Fruit fly (Drosophila melanogaster) whole organism, embryonic: ENCODE data around the gene por.

Experiments used
- Ada2b ChIP-seq: fragments of 200-800 bp; sonication (Bioruptor generic); IDR thresholded peaks from 2 replicates; pipeline ENCODE4 v1.3.6; 2022; ENCODE audit warnings: missing biosample characterization, missing genetic modification characterization
- CG10209 ChIP-seq: fragments of 200-800 bp; sonication (Bioruptor generic); optimal IDR thresholded peaks from 3 replicates; lab custom pipeline; 2017; ENCODE audit warnings: missing biosample characterization, mild to moderate bottlenecking, missing genetic modification characterization, missing genetic modification reagents
- CG11085 ChIP-seq: fragments of 200-800 bp; sonication (Bioruptor generic); IDR thresholded peaks from 2 replicates; pipeline ENCODE4 v1.3.6; 2022; ENCODE audit warnings: missing biosample characterization, missing genetic modification characterization
- CG11093 ChIP-seq: fragments of 200-800 bp; sonication (Bioruptor generic); IDR thresholded peaks from 3 replicates; pipeline ENCODE4 v1.3.6; 2022; ENCODE audit warnings: missing biosample characterization, missing genetic modification characterization
- CG12104 ChIP-seq: fragments of 200-800 bp; sonication (Bioruptor generic); optimal IDR thresholded peaks from 3 replicates; lab custom pipeline; 2016; ENCODE audit warnings: missing biosample characterization, missing genetic modification characterization
- CG12155 ChIP-seq: fragments of 200-800 bp; sonication (Bioruptor generic); optimal IDR thresholded peaks from 3 replicates; lab custom pipeline; 2016; ENCODE audit warnings: missing biosample characterization, missing genetic modification characterization
- CG17568 ChIP-seq: fragments of 200-800 bp; sonication (Bioruptor generic); optimal IDR thresholded peaks from 2 replicates; lab custom pipeline; 2018; ENCODE audit warnings: missing biosample characterization, mild to moderate bottlenecking, missing genetic modification characterization, moderate library complexity
- CG2116 ChIP-seq: fragments of 200-800 bp; sonication (Bioruptor generic); optimal IDR thresholded peaks from 3 replicates; lab custom pipeline; 2018; ENCODE audit warnings: missing biosample characterization, mild to moderate bottlenecking, missing genetic modification characterization
- CG2202 ChIP-seq: fragments of 200-800 bp; sonication (Bioruptor generic); optimal IDR thresholded peaks from 2 replicates; lab custom pipeline; 2018; ENCODE audit warnings: missing biosample characterization, mild to moderate bottlenecking, missing genetic modification characterization
- CG31224 ChIP-seq: fragments of 200-800 bp; sonication (Bioruptor generic); IDR thresholded peaks from 2 replicates; pipeline ENCODE4 v1.3.6; 2022; ENCODE audit warnings: missing biosample characterization, missing genetic modification characterization
- CG32767 ChIP-seq: fragments of 200-800 bp; sonication (Bioruptor generic); IDR thresholded peaks from 2 replicates; pipeline ENCODE4 v1.3.6; 2022; ENCODE audit warnings: missing biosample characterization, missing genetic modification characterization
- CG4328 ChIP-seq: fragments of 200-800 bp; sonication (Bioruptor generic); optimal IDR thresholded peaks from 3 replicates; lab custom pipeline; 2017; ENCODE audit warnings: missing biosample characterization, missing genetic modification reagents, missing genetic modification characterization
- CG5953 ChIP-seq: fragments of 200-800 bp; sonication (Bioruptor generic); IDR thresholded peaks from 2 replicates; pipeline ENCODE4 v1.3.6; 2022; ENCODE audit warnings: missing biosample characterization, missing genetic modification characterization
- CG6854 ChIP-seq: fragments of 200-800 bp; sonication (Bioruptor generic); optimal IDR thresholded peaks from 3 replicates; lab custom pipeline; 2017; ENCODE audit warnings: missing biosample characterization, mild to moderate bottlenecking, missing genetic modification characterization
- CG7928 ChIP-seq: fragments of 200-800 bp; sonication (Bioruptor generic); optimal IDR thresholded peaks from 2 replicates; lab custom pipeline; 2017; ENCODE audit warnings: missing biosample characterization, mild to moderate bottlenecking, missing genetic modification characterization
- CG8478 ChIP-seq: fragments of >200 bp; optimal IDR thresholded peaks from 2 replicates; lab custom pipeline; 2018
- CG9932 ChIP-seq: fragments of 200-800 bp; sonication (Bioruptor generic); IDR thresholded peaks from 2 replicates; pipeline ENCODE4 v1.3.6; 2022; ENCODE audit warnings: missing biosample characterization, missing genetic modification characterization
- CoRest ChIP-seq: fragments of 200-800 bp; sonication (Bioruptor generic); optimal IDR thresholded peaks from 3 replicates; lab custom pipeline; 2018; ENCODE audit warnings: missing biosample characterization, mild to moderate bottlenecking, missing genetic modification characterization, moderate library complexity
- CrebB ChIP-seq: fragments of 200-800 bp; sonication (Bioruptor generic); optimal IDR thresholded peaks from 3 replicates; lab custom pipeline; 2018; ENCODE audit warnings: missing biosample characterization, mild to moderate bottlenecking, missing genetic modification characterization
- Dip2 ChIP-seq: fragments of 200-800 bp; sonication (Bioruptor generic); IDR thresholded peaks from 2 replicates; pipeline ENCODE4 v1.3.6; 2022; ENCODE audit warnings: missing biosample characterization, missing genetic modification characterization
- E2f2 ChIP-seq: fragments of 200-800 bp; sonication (Bioruptor generic); IDR thresholded peaks from 2 replicates; pipeline ENCODE4 v1.3.6; 2022; ENCODE audit warnings: missing biosample characterization, missing genetic modification characterization
- GATAe ChIP-seq: fragments of 200-800 bp; sonication (Bioruptor generic); conservative IDR thresholded peaks from 2 replicates; pipeline ENCODE4 v1.3.6; 2022; ENCODE audit warnings: missing biosample characterization, missing genetic modification characterization
- H2.0 ChIP-seq: fragments of 200-800 bp; sonication (Bioruptor generic); IDR thresholded peaks from 2 replicates; pipeline ENCODE4 v1.3.6; 2022; ENCODE audit warnings: missing biosample characterization, missing genetic modification characterization
- HmgZ ChIP-seq: fragments of 200-800 bp; sonication (Bioruptor generic); optimal IDR thresholded peaks from 2 replicates; lab custom pipeline; 2018; ENCODE audit warnings: missing biosample characterization, mild to moderate bottlenecking, missing genetic modification characterization
- Med ChIP-seq: fragments of 200-800 bp; sonication (Bioruptor generic); peaks from one replicate; lab custom pipeline; 2016; ENCODE audit warnings: missing biosample characterization, missing genetic modification characterization, mild to moderate bottlenecking, inconsistent platforms, moderate library complexity
- Nf-YC ChIP-seq: fragments of 200-800 bp; optimal IDR thresholded peaks from 3 replicates; lab custom pipeline; 2019; ENCODE audit warnings: missing biosample characterization, mild to moderate bottlenecking, missing genetic modification characterization, moderate library complexity
- Optix ChIP-seq: fragments of 200-800 bp; sonication (Bioruptor generic); IDR thresholded peaks from 3 replicates; pipeline ENCODE4 v1.3.6; 2022; ENCODE audit warnings: missing biosample characterization, missing genetic modification characterization
- aop ChIP-seq: fragments of 200-800 bp; sonication (Bioruptor generic); IDR thresholded peaks from 2 replicates; pipeline ENCODE4 v1.3.6; 2022; ENCODE audit warnings: missing biosample characterization, missing genetic modification characterization
- bsh ChIP-seq, 2 experiments: fragments of 200-800 bp; sonication (Bioruptor generic); optimal IDR thresholded peaks; 2 replicates each; lab custom pipeline; 2017 to 2018; ENCODE audit warnings: mild to moderate bottlenecking in 2 of 2, missing biosample characterization in 2 of 2, missing genetic modification characterization in 2 of 2, moderate library complexity in 1 of 2
- cato ChIP-seq: fragments of 200-800 bp; sonication (Bioruptor generic); optimal IDR thresholded peaks from 2 replicates; lab custom pipeline; 2016; ENCODE audit warnings: missing biosample characterization, missing genetic modification characterization, borderline replicate concordance
- chinmo ChIP-seq: fragments of 200-800 bp; sonication (Bioruptor generic); IDR thresholded peaks from 4 replicates; pipeline ENCODE4 v1.3.6; 2022; ENCODE audit warnings: missing biosample characterization, missing genetic modification characterization; ENCODE audit not compliant: partially characterized antibody
- chm ChIP-seq: fragments of 200-800 bp; sonication (Bioruptor generic); IDR thresholded peaks from 2 replicates; pipeline ENCODE4 v1.3.6; 2022; ENCODE audit warnings: missing biosample characterization, missing genetic modification characterization
- corto ChIP-seq: fragments of 200-800 bp; sonication (Bioruptor generic); optimal IDR thresholded peaks from 2 replicates; lab custom pipeline; 2016; ENCODE audit warnings: missing biosample characterization, mild to moderate bottlenecking, missing genetic modification characterization, moderate library complexity
- crc ChIP-seq: fragments of 200-800 bp; sonication (Bioruptor generic); optimal IDR thresholded peaks from 2 replicates; lab custom pipeline; 2016; ENCODE audit warnings: missing biosample characterization, missing genetic modification characterization
- dm ChIP-seq: fragments of 200-800 bp; sonication (Bioruptor generic); optimal IDR thresholded peaks from 3 replicates; lab custom pipeline; 2016; ENCODE audit warnings: missing biosample characterization, missing genetic modification characterization
- ftz-f1 ChIP-seq: fragments of 200-800 bp; sonication (Bioruptor generic); optimal IDR thresholded peaks from 2 replicates; lab custom pipeline; 2016; ENCODE audit warnings: missing biosample characterization, missing genetic modification characterization
- gfzf ChIP-seq: fragments of 200-800 bp; sonication (Bioruptor generic); optimal IDR thresholded peaks from 2 replicates; lab custom pipeline; 2016; ENCODE audit warnings: missing biosample characterization, mild to moderate bottlenecking, missing genetic modification characterization, moderate library complexity
- grn ChIP-seq: fragments of 200-800 bp; sonication (Bioruptor generic); optimal IDR thresholded peaks from 3 replicates; lab custom pipeline; 2017; ENCODE audit warnings: missing biosample characterization, missing genetic modification characterization
- ind ChIP-seq: fragments of 200-800 bp; sonication (Bioruptor generic); optimal IDR thresholded peaks from 3 replicates; lab custom pipeline; 2016; ENCODE audit warnings: missing biosample characterization, missing genetic modification characterization
- insv ChIP-seq, 2 experiments: fragments of 200-800 bp; sonication (Bioruptor generic); optimal IDR thresholded peaks; 3 replicates each; lab custom pipeline; 2016 to 2018; ENCODE audit warnings: missing biosample characterization in 2 of 2, missing genetic modification characterization in 2 of 2
- knrl ChIP-seq: fragments of 200-800 bp; sonication (Bioruptor generic); IDR thresholded peaks from 3 replicates; pipeline ENCODE4 v1.3.6; 2022; ENCODE audit warnings: missing biosample characterization, missing genetic modification characterization; ENCODE audit not compliant: partially characterized antibody
- pita ChIP-seq: fragments of 200-800 bp; sonication (Bioruptor generic); optimal IDR thresholded peaks from 2 replicates; lab custom pipeline; 2017; ENCODE audit warnings: missing biosample characterization, mild to moderate bottlenecking, missing genetic modification characterization
- ro ChIP-seq: fragments of 200-800 bp; sonication (Bioruptor generic); IDR thresholded peaks from 2 replicates; pipeline ENCODE4 v1.3.6; 2022; ENCODE audit warnings: missing biosample characterization, missing genetic modification characterization
- sima ChIP-seq: fragments of 200-800 bp; sonication (Bioruptor generic); optimal IDR thresholded peaks from 2 replicates; lab custom pipeline; 2016; ENCODE audit warnings: missing biosample characterization, missing genetic modification characterization
- sisA ChIP-seq: fragments of 200-800 bp; sonication (Bioruptor generic); IDR thresholded peaks from 2 replicates; pipeline ENCODE4 v1.3.6; 2022; ENCODE audit warnings: missing biosample characterization, missing genetic modification characterization
- slp2 ChIP-seq: fragments of 200-800 bp; sonication (Bioruptor generic); optimal IDR thresholded peaks from 2 replicates; lab custom pipeline; 2016; ENCODE audit warnings: missing biosample characterization, missing genetic modification characterization
- so ChIP-seq: fragments of 200-800 bp; sonication (Bioruptor generic); IDR thresholded peaks from 3 replicates; pipeline ENCODE4 v1.3.6; 2022; ENCODE audit warnings: missing biosample characterization, missing genetic modification characterization
- ssp ChIP-seq: fragments of 200-800 bp; sonication (Bioruptor generic); IDR thresholded peaks from 2 replicates; pipeline ENCODE4 v1.3.6; 2022; ENCODE audit warnings: missing biosample characterization, missing genetic modification characterization
- sug ChIP-seq: fragments of 200-800 bp; optimal IDR thresholded peaks from 2 replicates; lab custom pipeline; 2019; ENCODE audit warnings: missing biosample characterization, mild to moderate bottlenecking, missing genetic modification characterization, moderate library complexity
- tll ChIP-seq, 2 experiments: fragments of 200-800 bp in 1 of 2; fragments of >200 bp in 1 of 2; sonication (Bioruptor generic) in 1 of 2; optimal IDR thresholded peaks; 2 replicates each; lab custom pipeline; 2017 to 2019; ENCODE audit warnings: missing biosample characterization in 2 of 2, missing genetic modification characterization in 2 of 2, mild to moderate bottlenecking in 1 of 2, moderate library complexity in 1 of 2
- tx ChIP-seq: fragments of 200-800 bp; sonication (Bioruptor generic); optimal IDR thresholded peaks from 2 replicates; lab custom pipeline; 2016; ENCODE audit warnings: missing biosample characterization, missing genetic modification characterization
- unc-4 ChIP-seq: fragments of 200-800 bp; sonication (Bioruptor generic); IDR thresholded peaks from 2 replicates; pipeline ENCODE4 v1.3.6; 2022; ENCODE audit warnings: missing biosample characterization, missing genetic modification characterization; ENCODE audit not compliant: partially characterized antibody

por gene

DNA sequence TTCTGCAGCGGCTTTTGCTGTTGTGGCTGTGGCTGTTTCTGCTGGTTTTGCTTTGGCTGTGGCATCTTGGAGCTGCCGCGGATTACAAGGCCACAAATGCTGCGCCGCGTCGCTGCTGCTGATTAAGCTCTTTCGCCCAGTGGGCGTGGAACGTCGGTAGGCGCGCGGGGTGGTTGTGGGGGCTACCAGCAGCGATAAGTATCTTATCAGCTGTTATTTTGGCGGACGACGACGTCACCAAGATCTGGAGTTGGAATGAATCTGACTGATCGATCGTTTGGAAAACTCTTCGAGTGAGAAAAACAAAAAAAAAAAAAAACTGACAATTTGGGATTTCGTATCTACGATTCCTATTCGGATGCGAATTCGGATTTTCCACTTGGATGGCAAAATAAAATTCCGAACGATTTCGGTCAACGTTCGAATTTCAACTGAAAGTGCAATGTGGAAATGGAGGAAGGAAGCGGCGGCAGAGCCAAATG lies 24.5 kb upstream of the por start (continued):
- TF ChIP-seq CG11093 (GFP tag; lab: Robert Waterston, UW) (no peak), gfzf (GFP tag; lab: Kevin White, UChicago) (no peak), tll (GFP tag; optimal IDR thresholded peaks at IDR 0.05; lab: Kevin White, UChicago) (no peak), H2.0 (GFP tag; lab: Robert Waterston, UW) (no peak), sug (peak; percentile 18), CG9932 (no peak), insv (GFP tag; optimal IDR thresholded peaks at IDR 0.05; lab: Kevin White, UChicago) (no peak), CG2202 (tag; lab: Kevin White, UChicago) (no peak), CG7928 (GFP tag; lab: Kevin White, UChicago) (no peak), CG11085 (GFP tag; lab: Robert Waterston, UW) (no peak), sisA (GFP tag; lab: Robert Waterston, UW) (no peak), unc-4 (GFP tag; lab: Robert Waterston, UW) (no peak), ssp (no peak), bsh (GFP tag; optimal IDR thresholded peaks at IDR 0.05; lab: Kevin White, UChicago) (no peak), E2f2 (GFP tag; lab: Robert Waterston, UW) (no peak), CoRest (tag; lab: Kevin White, UChicago) (no peak), Nf-YC (no peak), cato (GFP tag; lab: Kevin White, UChicago) (no peak), CG10209 (GFP tag; lab: Kevin White, UChicago) (no peak), Dip2 (GFP tag; lab: Robert Waterston, UW) (no peak), CG2116 (GFP tag; lab: Kevin White, UChicago) (no peak), chinmo (GFP tag; lab: Robert Waterston, UW) (0 out of 4 replicates have a peak, but pooled peaks have one; percentile 79), ind (no peak), GATAe (GFP tag; lab: Robert Waterston, UW) (peak; percentile 72), ftz-f1 (GFP tag; lab: Kevin White, UChicago) (peak; percentile 34), knrl (GFP tag; lab: Robert Waterston, UW) (no peak), CG12104 (GFP tag; lab: Kevin White, UChicago) (no peak), so (GFP tag; lab: Robert Waterston, UW) (no peak), CG32767 (GFP tag; lab: Robert Waterston, UW) (no peak), corto (GFP tag; lab: Kevin White, UChicago) (no peak), Optix (GFP tag; lab: Robert Waterston, UW) (no peak), aop (GFP tag; lab: Robert Waterston, UW) (0 out of 2 replicates have a peak, but pooled peaks have one; percentile 11), CG31224 (GFP tag; lab: Robert Waterston, UW) (no peak), pita (GFP tag; lab: Kevin White, UChicago) (no peak), dm (GFP tag; lab: Kevin White, UChicago) (no peak), chm (GFP tag; lab: Robert Waterston, UW) (no peak; the same call in 1 of the 2 replicates), tx (GFP tag; lab: Kevin White, UChicago) (no peak), ro (GFP tag; lab: Robert Waterston, UW) (no peak), crc (GFP tag; lab: Kevin White, UChicago) (no peak), CG5953 (GFP tag; lab: Robert Waterston, UW) (no peak), Med (peak; percentile 22), CG8478 (lab: Kevin White, UChicago) (no peak), HmgZ (tag; lab: Kevin White, UChicago) (no peak), CG12155 (GFP tag; lab: Kevin White, UChicago) (no peak), slp2 (GFP tag; lab: Kevin White, UChicago) (no peak), CrebB (tag; lab: Kevin White, UChicago) (no peak), CG17568 (GFP tag; lab: Kevin White, UChicago) (no peak), CG6854 (no peak), grn (peak; percentile 81), CG4328 (no peak), Ada2b (GFP tag; lab: Robert Waterston, UW) (no peak), sima (GFP tag; lab: Kevin White, UChicago) (no peak)
